Worm (Caenorhabditis elegans): ENCODE data around the gene srg-46.

ce11 chrV:13375861-13376260, 12.3 kb downstream of the srg-46 start:
- TF ChIP-seq lin-29 (GFP tag; IDR thresholded peaks at IDR 0.05), result no peak
- no peak for TF ChIP-seq fos-1 (tag; optimal IDR thresholded peaks at IDR 0.05)
- no peak for TF ChIP-seq F26F4.8 (GFP tag; conservative IDR thresholded peaks at IDR 0.05)
- no peak for TF ChIP-seq egl-27 (tag; optimal IDR thresholded peaks at IDR 0.05)
- no peak for TF ChIP-seq pha-4 (GFP tag; IDR thresholded peaks at IDR 0.05)
- TF ChIP-seq pha-4 (tag; optimal IDR thresholded peaks at IDR 0.05), result no peak
- TF ChIP-seq ztf-7 (tag; optimal IDR thresholded peaks at IDR 0.05), result no peak
- TF ChIP-seq unc-130 (GFP tag; optimal IDR thresholded peaks at IDR 0.05), result no peak
- no peak for TF ChIP-seq F44E2.7 (GFP tag; IDR thresholded peaks at IDR 0.05)
- no peak for TF ChIP-seq skn-1 (tag; optimal IDR thresholded peaks at IDR 0.05)
- no peak for TF ChIP-seq fkh-10 (GFP tag; optimal IDR thresholded peaks at IDR 0.05)
- no peak for TF ChIP-seq Y5F2A.4 (GFP tag; optimal IDR thresholded peaks at IDR 0.05)
- TF ChIP-seq spr-1 (tag; optimal IDR thresholded peaks at IDR 0.05), result no peak
